Worm (Caenorhabditis elegans): ENCODE results near the gene T14G11.1.

- TF ChIP-seq klf-2 (GFP tag; conservative IDR thresholded peaks at IDR 0.05) (no peak), tab-1 (GFP tag; IDR thresholded peaks at IDR 0.05) (no peak), cog-1 (tag; optimal IDR thresholded peaks at IDR 0.05) (no peak), flt-1 (GFP tag; IDR thresholded peaks at IDR 0.05) (no peak), ztf-23 (GFP tag; IDR thresholded peaks at IDR 0.05) (no peak)
These were observed 6.5 kb downstream of the T14G11.1 start for ce11 chrX:2695292-2695691.
